Fruit fly (Drosophila melanogaster) whole organism, embryonic: ENCODE data around the gene Mst77F.

Source experiments
- Bgb ChIP-seq: fragments of 200-800 bp; sonication (Bioruptor generic); IDR thresholded peaks from 2 replicates; pipeline ENCODE4 v1.3.6; 2022; ENCODE audit warnings: missing biosample characterization, missing genetic modification characterization; ENCODE audit not compliant: partially characterized antibody
- BtbVII ChIP-seq: fragments of 200-800 bp; sonication (Bioruptor generic); optimal IDR thresholded peaks from 3 replicates; lab custom pipeline; 2017; ENCODE audit warnings: missing biosample characterization, mild to moderate bottlenecking, missing genetic modification characterization
- CG10267 ChIP-seq: fragments of 200-800 bp; sonication (Bioruptor generic); optimal IDR thresholded peaks from 2 replicates; lab custom pipeline; 2018; ENCODE audit warnings: missing biosample characterization, mild to moderate bottlenecking, missing genetic modification characterization, moderate library complexity
- CG11247 ChIP-seq: fragments of 200-800 bp; sonication (Bioruptor generic); IDR thresholded peaks from 2 replicates; pipeline ENCODE4 v1.3.6; 2022; ENCODE audit warnings: missing biosample characterization, missing genetic modification characterization
- CG12299 ChIP-seq: fragments of 200-800 bp; sonication (Bioruptor generic); optimal IDR thresholded peaks from 2 replicates; lab custom pipeline; 2018; ENCODE audit warnings: missing biosample characterization, mild to moderate bottlenecking, missing genetic modification characterization
- CG13287 ChIP-seq: fragments of 200-800 bp; sonication (Bioruptor generic); IDR thresholded peaks from 2 replicates; pipeline ENCODE4 v1.3.6; 2022; ENCODE audit warnings: missing biosample characterization, missing genetic modification characterization; ENCODE audit not compliant: partially characterized antibody
- CG14710 ChIP-seq: fragments of 200-800 bp; sonication (Bioruptor generic); optimal IDR thresholded peaks from 3 replicates; lab custom pipeline; 2019; ENCODE audit warnings: missing biosample characterization, mild to moderate bottlenecking, missing genetic modification characterization, moderate library complexity
- CG1529 ChIP-seq: fragments of 200-800 bp; sonication (Bioruptor generic); optimal IDR thresholded peaks from 3 replicates; lab custom pipeline; 2018; ENCODE audit warnings: missing biosample characterization, missing genetic modification characterization
- CG15514 ChIP-seq: fragments of 200-800 bp; sonication (Bioruptor generic); optimal IDR thresholded peaks from 3 replicates; lab custom pipeline; 2017; ENCODE audit warnings: missing biosample characterization, missing genetic modification characterization, mild to moderate bottlenecking, moderate library complexity, missing genetic modification reagents
- CG15601 ChIP-seq: fragments of 200-800 bp; sonication (Bioruptor generic); optimal IDR thresholded peaks from 3 replicates; lab custom pipeline; 2019; ENCODE audit warnings: missing biosample characterization, mild to moderate bottlenecking, missing genetic modification characterization, moderate library complexity
- CG1603 ChIP-seq: fragments of 200-800 bp; sonication (Bioruptor generic); optimal IDR thresholded peaks from 2 replicates; lab custom pipeline; 2019; ENCODE audit warnings: missing biosample characterization, mild to moderate bottlenecking, missing genetic modification characterization, moderate library complexity
- CG17568 ChIP-seq: fragments of 200-800 bp; sonication (Bioruptor generic); optimal IDR thresholded peaks from 2 replicates; lab custom pipeline; 2018; ENCODE audit warnings: missing biosample characterization, mild to moderate bottlenecking, missing genetic modification characterization, moderate library complexity
- CG30020 ChIP-seq: fragments of 200-800 bp; optimal IDR thresholded peaks from 2 replicates; lab custom pipeline; 2019; ENCODE audit warnings: missing biosample characterization, mild to moderate bottlenecking, missing genetic modification characterization, moderate library complexity
- CG32767 ChIP-seq: fragments of 200-800 bp; sonication (Bioruptor generic); IDR thresholded peaks from 2 replicates; pipeline ENCODE4 v1.3.6; 2022; ENCODE audit warnings: missing biosample characterization, missing genetic modification characterization
- CG34224 ChIP-seq: fragments of 200-800 bp; sonication (Bioruptor generic); IDR thresholded peaks from 3 replicates; pipeline ENCODE4 v1.3.6; 2022; ENCODE audit warnings: missing biosample characterization, missing genetic modification characterization; ENCODE audit not compliant: partially characterized antibody
- CG4617 ChIP-seq: fragments of 200-800 bp; sonication (Bioruptor generic); optimal IDR thresholded peaks from 3 replicates; lab custom pipeline; 2016; ENCODE audit warnings: missing biosample characterization, missing genetic modification characterization, borderline replicate concordance
- CG8290 ChIP-seq, 3 experiments: fragments of 200-800 bp; sonication (Bioruptor generic); optimal IDR thresholded peaks; 2 replicates each; lab custom pipeline; 2016 to 2019; ENCODE audit warnings: missing biosample characterization in 3 of 3, missing genetic modification characterization in 3 of 3, mild to moderate bottlenecking in 2 of 3, moderate library complexity in 1 of 3
- CG8765 ChIP-seq: fragments of 200-800 bp; sonication (Bioruptor generic); IDR thresholded peaks from 2 replicates; pipeline ENCODE4 v1.3.6; 2022; ENCODE audit warnings: missing biosample characterization, missing genetic modification characterization
- CG9797 ChIP-seq: fragments of 200-800 bp; sonication (Bioruptor generic); optimal IDR thresholded peaks from 3 replicates; lab custom pipeline; 2018; ENCODE audit warnings: missing biosample characterization, mild to moderate bottlenecking, missing genetic modification characterization
- HmgZ ChIP-seq: fragments of 200-800 bp; sonication (Bioruptor generic); optimal IDR thresholded peaks from 2 replicates; lab custom pipeline; 2018; ENCODE audit warnings: missing biosample characterization, mild to moderate bottlenecking, missing genetic modification characterization
- Lhr ChIP-seq: fragments of 200-800 bp; sonication (Bioruptor generic); optimal IDR thresholded peaks from 3 replicates; lab custom pipeline; 2017; ENCODE audit warnings: mild to moderate bottlenecking, missing biosample characterization, missing genetic modification reagents, missing genetic modification characterization
- MBD-R2 ChIP-seq: fragments of 200-800 bp; sonication (Bioruptor generic); IDR thresholded peaks from 2 replicates; pipeline ENCODE4 v1.3.6; 2022; ENCODE audit warnings: missing biosample characterization, missing genetic modification characterization
- Med ChIP-seq: fragments of 200-800 bp; sonication (Bioruptor generic); peaks from one replicate; lab custom pipeline; 2016; ENCODE audit warnings: missing biosample characterization, missing genetic modification characterization, mild to moderate bottlenecking, inconsistent platforms, moderate library complexity
- Opbp ChIP-seq: fragments of 200-800 bp; sonication (Bioruptor generic); IDR thresholded peaks from 3 replicates; pipeline ENCODE4 v1.3.6; 2022; ENCODE audit warnings: missing biosample characterization, missing genetic modification characterization; ENCODE audit not compliant: partially characterized antibody
- Pdp1 ChIP-seq, 2 experiments: fragments of 200-800 bp; sonication (Bioruptor generic); optimal IDR thresholded peaks; 3 replicates each; lab custom pipeline; 2016; ENCODE audit warnings: missing biosample characterization in 2 of 2, missing genetic modification characterization in 2 of 2, mild to moderate bottlenecking in 1 of 2, moderate library complexity in 1 of 2
- Rfx ChIP-seq: fragments of 200-800 bp; sonication (Bioruptor generic); IDR thresholded peaks from 2 replicates; pipeline ENCODE4 v1.3.6; 2022; ENCODE audit warnings: missing biosample characterization, missing genetic modification characterization
- Sry-β ChIP-seq: fragments of 200-800 bp; sonication (Bioruptor generic); optimal IDR thresholded peaks from 2 replicates; lab custom pipeline; 2018; ENCODE audit warnings: missing biosample characterization, mild to moderate bottlenecking, missing genetic modification characterization, moderate library complexity
- Ssrp ChIP-seq: fragments of 200-800 bp; sonication (Bioruptor generic); optimal IDR thresholded peaks from 2 replicates; lab custom pipeline; 2018; ENCODE audit warnings: missing biosample characterization, mild to moderate bottlenecking, missing genetic modification characterization, moderate library complexity
- bab2 ChIP-seq: fragments of 200-800 bp; sonication (Bioruptor generic); optimal IDR thresholded peaks from 2 replicates; lab custom pipeline; 2016; ENCODE audit warnings: missing biosample characterization, missing genetic modification characterization
- cg ChIP-seq: fragments of 200-800 bp; sonication (Bioruptor generic); optimal IDR thresholded peaks from 3 replicates; lab custom pipeline; 2019; ENCODE audit warnings: missing biosample characterization, mild to moderate bottlenecking, missing genetic modification characterization, moderate library complexity
- chm ChIP-seq: fragments of 200-800 bp; sonication (Bioruptor generic); IDR thresholded peaks from 2 replicates; pipeline ENCODE4 v1.3.6; 2022; ENCODE audit warnings: missing biosample characterization, missing genetic modification characterization
- crc ChIP-seq: fragments of 200-800 bp; sonication (Bioruptor generic); optimal IDR thresholded peaks from 2 replicates; lab custom pipeline; 2016; ENCODE audit warnings: missing biosample characterization, missing genetic modification characterization
- emc ChIP-seq: fragments of 200-800 bp; sonication (Bioruptor generic); optimal IDR thresholded peaks from 2 replicates; lab custom pipeline; 2016; ENCODE audit warnings: missing biosample characterization, missing genetic modification characterization
- grau ChIP-seq: fragments of 200-800 bp; optimal IDR thresholded peaks from 3 replicates; lab custom pipeline; 2019; ENCODE audit warnings: missing biosample characterization, mild to moderate bottlenecking, missing genetic modification characterization, moderate library complexity
- hb ChIP-seq: fragments of 200-800 bp; sonication (Bioruptor generic); IDR thresholded peaks from 3 replicates; pipeline ENCODE4 v1.3.6; 2022; ENCODE audit warnings: missing biosample characterization, missing genetic modification characterization; ENCODE audit not compliant: partially characterized antibody
- hbn ChIP-seq: fragments of 200-800 bp; sonication (Bioruptor generic); IDR thresholded peaks from 2 replicates; pipeline ENCODE4 v1.3.6; 2022; ENCODE audit warnings: missing biosample characterization, missing genetic modification characterization; ENCODE audit not compliant: partially characterized antibody
- lilli ChIP-seq: fragments of 200-800 bp; sonication (Bioruptor generic); optimal IDR thresholded peaks from 3 replicates; lab custom pipeline; 2016; ENCODE audit warnings: missing biosample characterization, missing genetic modification characterization
- mld ChIP-seq: fragments of 200-800 bp; sonication (Bioruptor generic); IDR thresholded peaks from 3 replicates; pipeline ENCODE4 v1.3.6; 2022; ENCODE audit warnings: missing biosample characterization, missing genetic modification characterization; ENCODE audit not compliant: partially characterized antibody
- nerfin-2 ChIP-seq: fragments of 200-800 bp; sonication (Bioruptor generic); IDR thresholded peaks from 2 replicates; pipeline ENCODE4 v1.3.6; 2022; ENCODE audit warnings: missing biosample characterization, missing genetic modification characterization; ENCODE audit not compliant: partially characterized antibody
- odd ChIP-seq: fragments of 200-800 bp; sonication (Bioruptor generic); optimal IDR thresholded peaks from 2 replicates; lab custom pipeline; 2017; ENCODE audit warnings: missing biosample characterization, mild to moderate bottlenecking, missing genetic modification characterization
- row ChIP-seq: fragments of 200-800 bp; sonication (Bioruptor generic); IDR thresholded peaks from 3 replicates; pipeline ENCODE4 v1.3.6; 2022; ENCODE audit warnings: missing biosample characterization, missing genetic modification characterization
- ttk ChIP-seq: fragments of 200-800 bp; sonication (Bioruptor generic); IDR thresholded peaks from 2 replicates; pipeline ENCODE4 v2.1.2; 2022; ENCODE audit warnings: missing biosample characterization, missing genetic modification characterization
- usp ChIP-seq: fragments of >200 bp; optimal IDR thresholded peaks from 2 replicates; lab custom pipeline; 2017; ENCODE audit warnings: missing biosample characterization, missing genetic modification characterization
- vvl ChIP-seq: fragments of 200-800 bp; sonication (Bioruptor generic); IDR thresholded peaks from 2 replicates; pipeline ENCODE4 v1.3.6; 2022; ENCODE audit warnings: missing biosample characterization, missing genetic modification characterization
- zen2 ChIP-seq: fragments of 200-800 bp; sonication (Bioruptor generic); IDR thresholded peaks from 3 replicates; pipeline ENCODE4 v1.3.6; 2022; ENCODE audit warnings: missing biosample characterization, missing genetic modification characterization; ENCODE audit not compliant: partially characterized antibody

Mst77F gene

DNA sequence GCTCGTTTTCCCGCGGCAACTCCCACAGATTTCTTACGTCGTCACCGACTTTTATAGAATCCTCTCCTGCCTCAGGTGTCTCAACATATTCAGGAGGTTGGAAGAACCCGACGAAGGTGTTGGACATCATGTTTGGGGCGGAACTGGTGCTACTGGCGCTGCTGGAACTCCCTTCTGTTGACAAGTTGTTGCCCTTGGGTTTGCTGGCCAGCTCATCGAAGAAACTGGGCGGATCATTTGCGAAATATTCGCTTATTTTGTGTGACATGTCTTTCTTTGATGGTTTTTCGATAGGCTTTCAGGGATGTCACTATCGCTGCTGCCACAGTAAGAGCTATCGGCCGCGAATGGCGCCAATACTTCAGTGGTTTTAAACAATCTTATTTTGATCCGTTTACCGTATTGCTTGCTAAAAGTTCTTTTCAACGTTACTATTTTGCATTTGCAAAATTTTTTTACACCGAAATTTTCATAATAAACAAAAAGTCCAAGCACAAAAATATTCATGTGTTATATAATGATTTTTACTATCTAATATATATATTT, 29.9 kb downstream of the Mst77F start, which contains the start of gene CG11396 (continued):
- TF ChIP-seq mld (GFP tag; lab: Robert Waterston, UW) (peak; percentile 91), usp (GFP tag; lab: Kevin White, UChicago) (no peak), CG9797 (GFP tag; lab: Kevin White, UChicago) (peak; percentile 5), Rfx (GFP tag; lab: Robert Waterston, UW) (peak; percentile 58), CG4617 (GFP tag; lab: Kevin White, UChicago) (peak; percentile 33), BtbVII (GFP tag; lab: Kevin White, UChicago) (no peak), ttk (GFP tag; lab: Robert Waterston, UW) (no peak), CG1529 (no peak), MBD-R2 (peak; percentile 57), Med (GFP tag; lab: Kevin White, UChicago) (peak; percentile 81), CG11247 (GFP tag; lab: Robert Waterston, UW) (no peak), odd (GFP tag; lab: Kevin White, UChicago) (no peak)

DNA sequence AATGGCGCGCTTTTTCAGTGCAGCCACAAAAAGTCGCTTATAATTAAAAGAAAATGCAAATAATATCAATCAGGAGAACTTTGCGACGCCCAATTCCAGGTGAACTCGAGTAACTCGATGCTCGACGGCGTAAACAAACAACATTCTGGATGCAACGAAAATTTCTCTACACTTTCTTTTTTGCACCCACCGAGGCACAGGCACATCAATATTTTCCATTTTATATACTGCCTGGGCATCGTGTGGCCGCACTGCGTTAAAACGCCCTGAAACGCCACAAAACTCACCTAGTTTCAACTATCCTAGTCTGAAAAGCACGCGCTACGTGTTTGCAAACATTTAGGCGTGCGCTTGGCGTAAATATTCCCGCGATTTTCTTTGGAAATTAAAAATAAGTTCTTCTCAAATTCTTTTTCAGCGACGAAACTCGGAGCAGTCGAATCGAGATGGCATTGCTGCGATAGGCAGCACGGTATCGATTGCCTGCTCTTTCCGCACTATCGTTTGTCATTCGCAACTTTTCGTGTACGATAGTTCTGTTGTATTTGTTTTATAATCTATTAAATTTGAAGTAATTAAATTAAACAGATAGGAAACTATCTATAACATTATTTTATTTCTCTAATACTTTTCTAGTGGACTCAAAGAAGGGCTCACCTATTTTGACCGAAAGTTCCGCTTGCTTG, 31.9 kb downstream of the Mst77F start, which contains the start of gene Pcif1:
TSS of gene Pcif1 (minus strand) at position 456 of the 686 bp plus-strand sequence.
- TF ChIP-seq CG15601 (tag; lab: Kevin White, UChicago) (peak; percentile 51), Opbp (GFP tag; lab: Robert Waterston, UW) (peak; percentile 99), Rfx (GFP tag; lab: Robert Waterston, UW) (peak; percentile 54), CG8765 (GFP tag; lab: Robert Waterston, UW) (0 out of 2 replicates have a peak, but pooled peaks have one; percentile 9), vvl (GFP tag; lab: Robert Waterston, UW) (peak; percentile 20; the same call in 1 of the 2 replicates), grau (tag; lab: Kevin White, UChicago) (peak; percentile 26), CG8290 (GFP tag; optimal IDR thresholded peaks at IDR 0.05; lab: Kevin White, UChicago) (no peak), CG8290 (tag; optimal IDR thresholded peaks at IDR 0.05; lab: Kevin White, UChicago) (peak in 1 of 2 experiments; percentile 48), CG10267 (peak; percentile 59), Sry-β (peak; percentile 39), bab2 (GFP tag; lab: Kevin White, UChicago) (no peak), Pdp1 (GFP tag; optimal IDR thresholded peaks at IDR 0.05; lab: Kevin White, UChicago) (peak in 1 of 2 experiments; percentile 81), CG14710 (tag; lab: Kevin White, UChicago) (peak; percentile 61), Ssrp (tag; lab: Kevin White, UChicago) (no peak), hb (GFP tag; lab: Robert Waterston, UW) (peak; percentile 98), chm (peak; percentile 37; the same call in 1 of the 2 replicates), HmgZ (peak; percentile 47), cg (GFP tag; lab: Kevin White, UChicago) (peak; percentile 18), row (GFP tag; lab: Robert Waterston, UW) (peak; percentile 73), Lhr (GFP tag; lab: Kevin White, UChicago) (peak; percentile 25), CG12299 (tag; lab: Kevin White, UChicago) (peak; percentile 4), nerfin-2 (GFP tag; lab: Robert Waterston, UW) (peak; percentile 98), CG1603 (peak; percentile 65), CG15514 (GFP tag; lab: Kevin White, UChicago) (peak; percentile 75), Bgb (peak; percentile 99), zen2 (GFP tag; lab: Robert Waterston, UW) (peak; percentile 99), hbn (GFP tag; lab: Robert Waterston, UW) (peak; percentile 99), emc (GFP tag; lab: Kevin White, UChicago) (no peak), CG34224 (GFP tag; lab: Robert Waterston, UW) (peak; percentile 99), crc (GFP tag; lab: Kevin White, UChicago) (no peak), CG13287 (GFP tag; lab: Robert Waterston, UW) (peak; percentile 99), CG30020 (peak; percentile 62), CG17568 (GFP tag; lab: Kevin White, UChicago) (peak; percentile 28), CG32767 (GFP tag; lab: Robert Waterston, UW) (peak; percentile 63), mld (GFP tag; lab: Robert Waterston, UW) (peak; percentile 100), lilli (GFP tag; lab: Kevin White, UChicago) (peak; percentile 43)
